Fruit fly (Drosophila melanogaster): Measurements from ENCODE around the gene TfIIA-L.

The TfIIA-L gene

DNA sequence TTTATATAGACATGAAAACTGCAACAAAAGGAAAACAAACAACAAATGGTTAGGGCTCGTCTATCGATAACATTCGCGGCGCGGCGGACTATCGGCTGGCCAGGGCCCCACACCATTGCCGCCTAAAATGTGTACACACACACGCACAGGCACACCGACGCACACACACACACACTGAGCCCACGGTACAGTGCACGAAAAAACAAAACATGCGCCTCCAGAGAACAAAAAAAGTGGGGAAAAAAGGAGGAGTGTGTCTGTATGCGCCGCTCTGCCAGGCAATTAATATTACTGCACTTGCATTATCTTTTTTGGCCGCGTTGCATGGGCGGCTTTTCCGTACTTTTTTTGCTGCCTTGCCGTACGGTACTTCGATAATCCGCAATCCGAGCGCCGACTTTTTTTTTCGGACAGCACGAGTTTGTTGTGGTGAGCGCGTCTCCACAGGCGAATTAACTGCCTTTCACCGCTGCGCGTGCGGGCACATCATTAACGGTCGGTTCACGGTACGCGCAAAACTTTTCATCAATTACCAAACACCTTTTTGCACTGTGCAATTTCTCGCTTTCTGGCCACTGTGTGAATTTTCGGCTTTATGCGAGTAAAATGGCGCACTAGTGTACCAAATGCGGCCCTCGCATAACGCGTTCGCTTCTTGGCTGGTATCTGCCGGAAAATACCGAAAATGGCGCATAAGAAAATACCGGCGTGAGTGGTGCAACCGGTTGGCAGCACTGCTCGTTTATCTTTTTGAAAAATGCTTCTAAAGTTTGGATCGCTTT, 12.7 kb downstream of the TfIIA-L start, which contains the start of gene woc (continued):
- TF ChIP-seq Stat92E (GFP tag; optimal IDR thresholded peaks at IDR 0.05) (peak in 1 of 3 experiments; percentile 22), Pdp1 (GFP tag; optimal IDR thresholded peaks at IDR 0.05) (peak; percentile 48 to 51), Rx (GFP tag; IDR thresholded peaks at IDR 0.05) (peak; percentile 14; the same call in 1 of the 2 replicates), fu2 (GFP tag; optimal IDR thresholded peaks at IDR 0.05) (peak; percentile 81), gsb (GFP tag; IDR thresholded peaks at IDR 0.05) (no peak), sens-2 (GFP tag; IDR thresholded peaks at IDR 0.05) (no peak), CG14860 (GFP tag; IDR thresholded peaks at IDR 0.05; ENCODE audit: partially characterized antibody) (peak; percentile 74), pb (GFP tag; optimal IDR thresholded peaks at IDR 0.05) (peak; percentile 43), CG43689 (GFP tag; IDR thresholded peaks at IDR 0.05) (no peak), pho (GFP tag; optimal IDR thresholded peaks at IDR 0.05) (peak; percentile 61), Atf6 (GFP tag; IDR thresholded peaks at IDR 0.05) (peak; percentile 60; the same call in 1 of the 2 replicates), CG14965 (GFP tag; optimal IDR thresholded peaks at IDR 0.05; ENCODE audit: borderline replicate concordance) (no peak), ATbp (GFP tag; optimal IDR thresholded peaks at IDR 0.05) (no peak), psq (GFP tag; optimal IDR thresholded peaks at IDR 0.05) (no peak), rib (GFP tag; IDR thresholded peaks at IDR 0.05) (no peak; the same call in 1 of the 2 replicates), inv (GFP tag; IDR thresholded peaks at IDR 0.05; ENCODE audit: partially characterized antibody) (peak; percentile 49), btn (GFP tag; optimal IDR thresholded peaks at IDR 0.05) (no peak), CG34422 (GFP tag; IDR thresholded peaks at IDR 0.05) (peak; percentile 96), klu (GFP tag; IDR thresholded peaks at IDR 0.05) (no peak), fd96Cb (tag; optimal IDR thresholded peaks at IDR 0.05) (no peak), CG6689 (GFP tag; IDR thresholded peaks at IDR 0.05) (peak; percentile 56), CG42726 (GFP tag; IDR thresholded peaks at IDR 0.05; ENCODE audit: partially characterized antibody) (peak; percentile 74; the same call in 1 of the 2 replicates), dati (GFP tag; IDR thresholded peaks at IDR 0.05) (no peak), Dll (GFP tag; IDR thresholded peaks at IDR 0.05; ENCODE audit: partially characterized antibody) (peak; percentile 78), CG11456 (GFP tag; IDR thresholded peaks at IDR 0.05) (peak; percentile 56; the same call in 1 of the 3 replicates), ken (GFP tag; IDR thresholded peaks at IDR 0.05) (no peak; the same call in 2 of the 3 replicates), gcm (GFP tag; optimal IDR thresholded peaks at IDR 0.05) (no peak), CG12659 (GFP tag; optimal IDR thresholded peaks at IDR 0.05) (peak; percentile 78), hbn (GFP tag; IDR thresholded peaks at IDR 0.05; ENCODE audit: partially characterized antibody) (peak; percentile 71), Abd-B (GFP tag; optimal IDR thresholded peaks at IDR 0.05) (no peak), CG1832 (GFP tag; optimal IDR thresholded peaks at IDR 0.05) (no peak), CG17361 (GFP tag; IDR thresholded peaks at IDR 0.05) (no peak; the same call in 1 of the 3 replicates), HmgD (GFP tag; optimal IDR thresholded peaks at IDR 0.05) (peak; percentile 55), Lim3 (GFP tag; IDR thresholded peaks at IDR 0.05) (no peak), CG4328 (GFP tag; optimal IDR thresholded peaks at IDR 0.05) (no peak), CG10543 (GFP tag; optimal IDR thresholded peaks at IDR 0.05) (no peak), CG3065 (GFP tag; optimal IDR thresholded peaks at IDR 0.05) (no peak), CG15696 (tag; optimal IDR thresholded peaks at IDR 0.05) (no peak), Oli (tag; optimal IDR thresholded peaks at IDR 0.05) (no peak), CG9609 (GFP tag; optimal IDR thresholded peaks at IDR 0.05) (peak; percentile 43), mirr (GFP tag; optimal IDR thresholded peaks at IDR 0.05) (no peak), CG17612 (GFP tag; IDR thresholded peaks at IDR 0.05) (no peak), cg (GFP tag; optimal IDR thresholded peaks at IDR 0.05) (peak; percentile 98), dpn (GFP tag; optimal IDR thresholded peaks at IDR 0.05) (peak; percentile 41 to 54), CG10147 (GFP tag; optimal IDR thresholded peaks at IDR 0.05) (no peak), unc-4 (GFP tag; IDR thresholded peaks at IDR 0.05; ENCODE audit: partially characterized antibody) (peak; percentile 81), gcm2 (GFP tag; optimal IDR thresholded peaks at IDR 0.05) (peak; percentile 45), Jarid2 (GFP tag; optimal IDR thresholded peaks at IDR 0.05) (no peak)

Measured in whole organism, embryonic.